Fruit fly (Drosophila melanogaster): ENCODE results near the gene lmd.

DNA sequence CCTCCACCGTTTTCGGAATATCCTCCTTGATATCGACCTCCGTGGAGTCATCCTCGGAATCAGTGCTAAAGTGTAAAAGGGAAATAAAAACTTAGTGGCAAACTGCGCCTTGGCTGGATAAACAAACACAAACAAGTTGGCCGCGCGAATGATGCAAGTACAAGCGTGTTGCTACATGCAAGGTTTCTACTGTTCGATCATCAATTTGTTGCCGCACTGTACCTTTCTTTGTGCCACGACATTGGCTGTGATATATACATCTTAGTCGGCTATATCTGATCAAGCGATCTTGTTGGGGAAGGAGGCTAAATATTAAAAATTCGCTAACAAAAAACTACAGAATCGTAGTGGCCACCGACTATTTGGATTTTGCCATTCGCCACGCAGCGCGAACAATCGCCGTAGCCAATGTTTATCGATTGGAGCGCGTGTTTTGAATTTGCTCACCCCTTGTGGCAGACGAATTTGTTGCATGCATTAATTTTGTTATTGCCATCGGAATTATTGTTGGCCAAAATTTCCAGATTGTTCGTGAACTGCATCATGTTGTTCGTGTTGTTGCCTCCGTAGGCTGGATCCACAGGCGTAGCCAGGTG lies 26.7 kb upstream of the lmd start:
- TF ChIP-seq pan (optimal IDR thresholded peaks at IDR 0.05) (no peak), ey (GFP tag; optimal IDR thresholded peaks at IDR 0.05) (no peak), psq (GFP tag; optimal IDR thresholded peaks at IDR 0.05) (no peak), CrebA (GFP tag; optimal IDR thresholded peaks at IDR 0.05; ENCODE audit: borderline replicate concordance) (no peak), OdsH (GFP tag; optimal IDR thresholded peaks at IDR 0.05) (no peak), foxo (GFP tag; optimal IDR thresholded peaks at IDR 0.05) (no peak)

Data from whole organism, wandering third instar larva.